Fruit fly (Drosophila melanogaster): ENCODE data around the gene CG4577.

CG4577 gene

dm6 chr2L:1156592-1157249, 22.2 kb downstream of the CG4577 start:
- TF ChIP-seq dl (GFP tag; optimal IDR thresholded peaks at IDR 0.05; ENCODE audit: insufficient read depth in 1 of 2, partially characterized antibody in 2 of 2), result no peak
- no peak for TF ChIP-seq GATAd (GFP tag; optimal IDR thresholded peaks at IDR 0.05)
- no peak for TF ChIP-seq N (GFP tag; optimal IDR thresholded peaks at IDR 0.05)
- TF ChIP-seq pan (optimal IDR thresholded peaks at IDR 0.05), result no peak
- no peak for TF ChIP-seq lola (GFP tag; optimal IDR thresholded peaks at IDR 0.05)
- TF ChIP-seq Dfd (GFP tag; optimal IDR thresholded peaks at IDR 0.05), result no peak
- TF ChIP-seq ey (GFP tag; optimal IDR thresholded peaks at IDR 0.05), result no peak
- no peak for TF ChIP-seq CG32264 (GFP tag; optimal IDR thresholded peaks at IDR 0.05)
- TF ChIP-seq Hr78 (GFP tag; optimal IDR thresholded peaks at IDR 0.05), result no peak
- TF ChIP-seq foxo (GFP tag; optimal IDR thresholded peaks at IDR 0.05), result no peak
- TF ChIP-seq Hnf4 (GFP tag; optimal IDR thresholded peaks at IDR 0.05), result no peak
- no peak for TF ChIP-seq Sp1 (GFP tag; optimal IDR thresholded peaks at IDR 0.05)
- TF ChIP-seq rgr (GFP tag; optimal IDR thresholded peaks at IDR 0.05), result no peak
- TF ChIP-seq Rel (GFP tag; optimal IDR thresholded peaks at IDR 0.05), result no peak
- TF ChIP-seq Rel (tag; optimal IDR thresholded peaks at IDR 0.05), result no peak
- no peak for TF ChIP-seq brk (GFP tag; optimal IDR thresholded peaks at IDR 0.05)
- no peak for TF ChIP-seq Abd-B (GFP tag; optimal IDR thresholded peaks at IDR 0.05)
- TF ChIP-seq jim (GFP tag; optimal IDR thresholded peaks at IDR 0.05), result no peak
- no peak for TF ChIP-seq CG9705 (GFP tag; optimal IDR thresholded peaks at IDR 0.05)
- no peak for TF ChIP-seq CrebA (GFP tag; optimal IDR thresholded peaks at IDR 0.05; ENCODE audit: borderline replicate concordance)
- no peak for TF ChIP-seq Vsx2 (GFP tag; optimal IDR thresholded peaks at IDR 0.05; ENCODE audit: partially characterized antibody)

- TF ChIP-seq dl (GFP tag; optimal IDR thresholded peaks at IDR 0.05; ENCODE audit: insufficient read depth in 1 of 2, partially characterized antibody in 2 of 2) (no peak), psq (GFP tag; optimal IDR thresholded peaks at IDR 0.05) (no peak), ey (GFP tag; optimal IDR thresholded peaks at IDR 0.05) (no peak), br (GFP tag; optimal IDR thresholded peaks at IDR 0.05) (no peak), Myc (optimal IDR thresholded peaks at IDR 0.05) (no peak), fru (GFP tag; optimal IDR thresholded peaks at IDR 0.05) (peak; percentile 20)
Measured at dm6 chr2L:1157357-1157678, 22.8 kb downstream of the CG4577 start.

dm6 chr2L:1157679-1158518, 23.4 kb downstream of the CG4577 start, which contains the start of gene capt:
Gene capt (minus strand): TSS chr2L:1158262.
- no peak for TF ChIP-seq GATAd (GFP tag; optimal IDR thresholded peaks at IDR 0.05)
- TF ChIP-seq sage (GFP tag; optimal IDR thresholded peaks at IDR 0.05), result no peak
- peak; percentile 10 for TF ChIP-seq h (GFP tag; optimal IDR thresholded peaks at IDR 0.05)
- TF ChIP-seq OdsH (GFP tag; optimal IDR thresholded peaks at IDR 0.05), result no peak
- TF ChIP-seq Hr83 (GFP tag; optimal IDR thresholded peaks at IDR 0.05; ENCODE audit: poor library complexity, severe bottlenecking), result no peak
- peak; percentile 3 for TF ChIP-seq CG9705 (GFP tag; optimal IDR thresholded peaks at IDR 0.05)
- peak; percentile 25 for TF ChIP-seq sv (GFP tag; optimal IDR thresholded peaks at IDR 0.05)
- no peak for TF ChIP-seq brk (GFP tag; optimal IDR thresholded peaks at IDR 0.05)
- no peak for TF ChIP-seq fru (GFP tag; optimal IDR thresholded peaks at IDR 0.05)
- TF ChIP-seq N (GFP tag; optimal IDR thresholded peaks at IDR 0.05), result peak; percentile 41
- TF ChIP-seq Dif (GFP tag; optimal IDR thresholded peaks at IDR 0.05; ENCODE audit: partially characterized antibody), result no peak
- TF ChIP-seq woc (GFP tag; optimal IDR thresholded peaks at IDR 0.05), result peak; percentile 60
- TF ChIP-seq jim (GFP tag; optimal IDR thresholded peaks at IDR 0.05), result no peak
- no peak for TF ChIP-seq usp (GFP tag; optimal IDR thresholded peaks at IDR 0.05)
- no peak for TF ChIP-seq CrebA (GFP tag; optimal IDR thresholded peaks at IDR 0.05; ENCODE audit: borderline replicate concordance)
- TF ChIP-seq Hnf4 (GFP tag; optimal IDR thresholded peaks at IDR 0.05), result no peak
- TF ChIP-seq HLH106 (tag; optimal IDR thresholded peaks at IDR 0.05), result peak; percentile 55
- TF ChIP-seq Vsx2 (GFP tag; optimal IDR thresholded peaks at IDR 0.05; ENCODE audit: partially characterized antibody), result no peak
- TF ChIP-seq Myc (optimal IDR thresholded peaks at IDR 0.05), result peak; percentile 27
- no peak for TF ChIP-seq Dfd (GFP tag; optimal IDR thresholded peaks at IDR 0.05)
- TF ChIP-seq Rel (GFP tag; optimal IDR thresholded peaks at IDR 0.05), result no peak
- peak; percentile 31 for TF ChIP-seq Rel (tag; optimal IDR thresholded peaks at IDR 0.05)
- TF ChIP-seq rgr (GFP tag; optimal IDR thresholded peaks at IDR 0.05), result peak; percentile 21
- peak; percentile 2 for TF ChIP-seq dmrt93B (GFP tag; optimal IDR thresholded peaks at IDR 0.05)
- TF ChIP-seq Hr78 (GFP tag; optimal IDR thresholded peaks at IDR 0.05), result no peak
- no peak for TF ChIP-seq Abd-B (GFP tag; optimal IDR thresholded peaks at IDR 0.05)
- no peak for TF ChIP-seq pan (optimal IDR thresholded peaks at IDR 0.05)
- no peak for TF ChIP-seq dsf (GFP tag; optimal IDR thresholded peaks at IDR 0.05; ENCODE audit: borderline replicate concordance)
- TF ChIP-seq CG32264 (GFP tag; optimal IDR thresholded peaks at IDR 0.05), result no peak
- TF ChIP-seq br (GFP tag; optimal IDR thresholded peaks at IDR 0.05), result no peak
- no peak for TF ChIP-seq Jra (GFP tag; optimal IDR thresholded peaks at IDR 0.05)
- no peak for TF ChIP-seq Mio (GFP tag; optimal IDR thresholded peaks at IDR 0.05)
- peak; percentile 1 for TF ChIP-seq psq (GFP tag; optimal IDR thresholded peaks at IDR 0.05)
- no peak for TF ChIP-seq lola (GFP tag; optimal IDR thresholded peaks at IDR 0.05)
- TF ChIP-seq Sp1 (GFP tag; optimal IDR thresholded peaks at IDR 0.05), result peak; percentile 1
- no peak for TF ChIP-seq dl (GFP tag; optimal IDR thresholded peaks at IDR 0.05; ENCODE audit: insufficient read depth in 1 of 2, partially characterized antibody in 2 of 2)
- peak; percentile 21 for TF ChIP-seq ey (GFP tag; optimal IDR thresholded peaks at IDR 0.05)
- no peak for TF ChIP-seq tai (GFP tag; optimal IDR thresholded peaks at IDR 0.05)
- peak in 1 of 2 experiments; percentile 22 for TF ChIP-seq foxo (GFP tag; optimal IDR thresholded peaks at IDR 0.05)

Measured in whole organism, wandering third instar larva.